Worm (Caenorhabditis elegans) whole organism, mixed stage, embryonic: Measurements from ENCODE around the gene prp-9.

ENCODE experiments used
- M03D4.4 ChIP-seq: sonication (generic microtip); optimal IDR thresholded peaks from 2 replicates; lab custom pipeline; 2017; ENCODE audit warnings: mild to moderate bottlenecking, missing genetic modification characterization, missing compliant biosample characterization
- bed-3 ChIP-seq: fragments of 200-800 bp; sonication (Bioruptor generic); optimal IDR thresholded peaks from 3 replicates; lab custom pipeline; 2018; ENCODE audit warnings: mild to moderate bottlenecking, missing genetic modification characterization, moderate library complexity, missing compliant biosample characterization
- blmp-1 ChIP-seq: fragments of 150-350 bp; optimal IDR thresholded peaks from 2 replicates; lab custom pipeline; 2014; ENCODE audit warnings: missing biosample characterization, missing genetic modification characterization
- ceh-39 ChIP-seq: fragments of 150-350 bp; optimal IDR thresholded peaks from 2 replicates; lab custom pipeline; 2014; ENCODE audit warnings: missing biosample characterization, missing genetic modification characterization
- ceh-83 ChIP-seq: fragments of 200-800 bp; sonication (Bioruptor generic); optimal IDR thresholded peaks from 2 replicates; lab custom pipeline; 2018; ENCODE audit warnings: mild to moderate bottlenecking, missing genetic modification characterization, missing compliant biosample characterization
- ces-1 ChIP-seq: fragments of 150-350 bp; optimal IDR thresholded peaks from 2 replicates; lab custom pipeline; 2014; ENCODE audit warnings: missing biosample characterization, missing genetic modification reagents, missing genetic modification characterization
- cnd-1 ChIP-seq: fragments of 200-800 bp; sonication (Bioruptor generic); optimal IDR thresholded peaks from 2 replicates; lab custom pipeline; 2018; ENCODE audit warnings: mild to moderate bottlenecking, missing genetic modification characterization, missing compliant biosample characterization
- drap-1 ChIP-seq: fragments of 200-800 bp; sonication (Bioruptor generic); optimal IDR thresholded peaks from 3 replicates; lab custom pipeline; 2018; ENCODE audit warnings: mild to moderate bottlenecking, missing genetic modification characterization, missing compliant biosample characterization
- elt-3 ChIP-seq: fragments of 150-350 bp; optimal IDR thresholded peaks from 2 replicates; lab custom pipeline; 2014; ENCODE audit warnings: missing biosample characterization, missing genetic modification characterization
- flh-1 ChIP-seq: fragments of 200-800 bp; sonication (Bioruptor generic); optimal IDR thresholded peaks from 2 replicates; lab custom pipeline; 2018; ENCODE audit warnings: mild to moderate bottlenecking, missing genetic modification characterization, moderate library complexity, missing compliant biosample characterization
- ham-2 ChIP-seq: fragments of 200-800 bp; sonication (Bioruptor generic); optimal IDR thresholded peaks from 2 replicates; lab custom pipeline; 2018; ENCODE audit warnings: mild to moderate bottlenecking, missing genetic modification characterization, missing compliant biosample characterization
- hlh-1 ChIP-seq: fragments of 150-350 bp; optimal IDR thresholded peaks from 2 replicates; lab custom pipeline; 2014; ENCODE audit warnings: missing biosample characterization, missing genetic modification reagents, missing genetic modification characterization
- lin-13 ChIP-seq: fragments of 150-350 bp; optimal IDR thresholded peaks from 2 replicates; lab custom pipeline; 2014; ENCODE audit warnings: missing biosample characterization, missing genetic modification characterization
- lin-32 ChIP-seq: fragments of 200-800 bp; sonication (Bioruptor generic); optimal IDR thresholded peaks from 2 replicates; lab custom pipeline; 2018; ENCODE audit warnings: mild to moderate bottlenecking, missing genetic modification characterization, missing compliant biosample characterization
- lsy-2 ChIP-seq: fragments of 150-350 bp; optimal IDR thresholded peaks from 2 replicates; lab custom pipeline; 2014; ENCODE audit warnings: missing biosample characterization, missing genetic modification characterization
- mab-5 ChIP-seq: fragments of 150-350 bp; optimal IDR thresholded peaks from 2 replicates; lab custom pipeline; 2014; ENCODE audit warnings: missing biosample characterization, missing genetic modification characterization
- mep-1 ChIP-seq: fragments of 150-350 bp; optimal IDR thresholded peaks from 2 replicates; lab custom pipeline; 2017; ENCODE audit warnings: missing biosample characterization, missing genetic modification reagents, missing genetic modification characterization, inconsistent platforms
- nhr-12 ChIP-seq: fragments of 150-350 bp; optimal IDR thresholded peaks from 2 replicates; lab custom pipeline; 2014; ENCODE audit warnings: missing biosample characterization, missing genetic modification characterization
- nhr-28 ChIP-seq: fragments of 150-350 bp; optimal IDR thresholded peaks from 2 replicates; lab custom pipeline; 2014; ENCODE audit warnings: missing biosample characterization, missing genetic modification characterization
- nhr-76 ChIP-seq: sonication (generic microtip); optimal IDR thresholded peaks from 2 replicates; lab custom pipeline; 2017; ENCODE audit warnings: missing biosample characterization, missing genetic modification characterization
- pha-4 ChIP-seq: fragments of 150-350 bp; optimal IDR thresholded peaks from 2 replicates; lab custom pipeline; 2018; ENCODE audit warnings: missing biosample characterization, missing genetic modification reagents, missing genetic modification characterization
- sem-2 ChIP-seq: fragments of 200-800 bp; sonication (Bioruptor generic); optimal IDR thresholded peaks from 2 replicates; lab custom pipeline; 2018; ENCODE audit warnings: mild to moderate bottlenecking, missing genetic modification characterization, missing compliant biosample characterization
- snpc-4 ChIP-seq: fragments of 150-350 bp; optimal IDR thresholded peaks from 2 replicates; lab custom pipeline; 2014; ENCODE audit warnings: missing biosample characterization, missing genetic modification characterization
- sptf-1 ChIP-seq: sonication (generic microtip); optimal IDR thresholded peaks from 2 replicates; lab custom pipeline; 2017; ENCODE audit warnings: mild to moderate bottlenecking, missing genetic modification characterization, moderate library complexity, missing compliant biosample characterization
- tbx-8 ChIP-seq: fragments of 200-800 bp; sonication (Bioruptor generic); optimal IDR thresholded peaks from 2 replicates; lab custom pipeline; 2018; ENCODE audit warnings: mild to moderate bottlenecking, missing genetic modification characterization, moderate library complexity, missing compliant biosample characterization
- unc-120 ChIP-seq: sonication (generic microtip); optimal IDR thresholded peaks from 2 replicates; lab custom pipeline; 2017; ENCODE audit warnings: missing genetic modification characterization, missing compliant biosample characterization; ENCODE audit not compliant: poor library complexity, severe bottlenecking
- unc-39 ChIP-seq: fragments of 150-350 bp; optimal IDR thresholded peaks from 2 replicates; lab custom pipeline; 2014; ENCODE audit warnings: missing biosample characterization, missing genetic modification characterization
- unc-62 ChIP-seq: fragments of 150-350 bp; optimal IDR thresholded peaks from 2 replicates; lab custom pipeline; 2014; ENCODE audit warnings: missing biosample characterization, missing genetic modification reagents, missing genetic modification characterization
- zip-8 ChIP-seq: fragments of 150-350 bp; optimal IDR thresholded peaks from 2 replicates; lab custom pipeline; 2014; ENCODE audit warnings: missing biosample characterization, missing genetic modification characterization

Gene prp-9

DNA sequence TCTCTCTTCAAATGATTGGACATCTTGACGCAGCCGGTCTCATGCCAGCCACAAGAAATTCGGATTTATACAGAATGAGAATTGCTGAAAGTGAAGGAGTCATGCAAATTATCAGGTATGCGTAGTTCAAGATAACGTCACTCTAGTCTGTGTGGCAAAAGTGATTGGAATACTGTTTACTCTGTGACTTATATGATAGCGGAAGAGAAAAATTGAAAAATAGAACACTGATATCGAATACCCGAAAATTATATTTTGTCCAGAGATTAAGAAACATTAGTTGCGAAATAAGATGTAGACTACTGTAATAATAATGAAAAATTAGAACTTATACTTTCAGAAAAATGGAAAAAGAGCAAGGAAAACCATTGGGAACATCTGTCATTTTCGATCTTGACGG is 9.7 kb downstream of the prp-9 start:
- TF ChIP-seq nhr-12 (tag; lab: Kevin White, UChicago), result no peak

DNA sequence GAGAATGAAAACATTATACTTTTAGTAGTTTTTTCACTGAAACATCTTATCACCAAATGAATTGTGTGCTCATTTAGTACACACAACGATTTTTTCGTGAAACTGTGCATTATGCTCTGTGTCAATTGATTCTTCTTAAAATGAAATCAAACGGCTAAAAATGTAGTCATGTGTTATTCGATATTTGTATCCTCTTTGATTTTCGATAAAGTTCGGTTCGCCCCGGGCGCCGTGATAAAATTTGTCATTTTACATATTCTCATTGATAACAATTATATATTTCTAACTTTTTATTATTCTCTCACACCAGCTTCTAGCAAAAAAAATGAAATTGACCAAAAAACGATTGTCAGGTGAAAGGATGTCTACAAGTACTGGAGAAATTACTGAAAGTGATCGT is 10.5 kb downstream of the prp-9 start, which contains the start of gene ctg-2:
Gene ctg-2 (plus strand): TSS at position 326 of the 400 bp plus-strand sequence.
- no peak for TF ChIP-seq ces-1 (GFP tag; lab: Kevin White, UChicago)
- TF ChIP-seq mab-5 (tag; lab: Kevin White, UChicago), result no peak
- no peak for TF ChIP-seq zip-8 (tag; lab: Kevin White, UChicago)
- TF ChIP-seq sem-2, result no peak
- TF ChIP-seq ceh-83 (GFP tag; lab: Kevin White, UChicago), result no peak
- no peak for TF ChIP-seq drap-1 (GFP tag; lab: Kevin White, UChicago)
- no peak for TF ChIP-seq unc-120 (tag; lab: Kevin White, UChicago)
- TF ChIP-seq M03D4.4, result no peak
- no peak for TF ChIP-seq pha-4 (tag; lab: Kevin White, UChicago)
- no peak for TF ChIP-seq elt-3 (tag; lab: Kevin White, UChicago)
- no peak for TF ChIP-seq bed-3 (GFP tag; lab: Kevin White, UChicago)
- no peak for TF ChIP-seq flh-1
- no peak for TF ChIP-seq nhr-28
- no peak for TF ChIP-seq lin-32

DNA sequence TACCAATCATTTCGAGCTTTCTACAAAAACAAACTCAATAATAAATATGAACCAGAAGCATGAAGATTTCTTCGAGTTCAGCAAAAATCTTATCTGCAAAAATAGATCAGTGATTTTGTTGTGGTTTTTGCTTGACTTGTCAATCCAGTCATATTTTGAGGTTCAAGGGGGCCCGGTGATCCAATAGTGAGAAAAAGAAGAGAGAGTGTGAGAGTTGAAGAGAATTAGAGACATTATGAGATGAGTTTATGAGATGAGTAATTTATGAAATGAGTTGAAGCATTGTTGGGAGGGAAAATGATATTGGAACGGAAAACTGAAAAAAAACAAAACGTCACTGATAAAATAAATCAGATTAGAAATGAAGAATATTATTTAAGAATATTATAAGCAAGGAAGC is 16.2 kb downstream of the prp-9 start, which contains the start of gene T13H5.1:
Gene T13H5.1 (minus strand): TSS at position 101 of the 400 bp plus-strand sequence.
- TF ChIP-seq lsy-2 (tag; lab: Kevin White, UChicago), result no peak
- no peak for TF ChIP-seq ces-1 (GFP tag; lab: Kevin White, UChicago)
- TF ChIP-seq blmp-1 (tag; lab: Kevin White, UChicago), result no peak
- TF ChIP-seq mab-5 (tag; lab: Kevin White, UChicago), result no peak
- no peak for TF ChIP-seq M03D4.4
- no peak for TF ChIP-seq unc-62 (GFP tag; lab: Kevin White, UChicago)
- TF ChIP-seq hlh-1 (tag; lab: Kevin White, UChicago), result no peak
- TF ChIP-seq zip-8 (tag; lab: Kevin White, UChicago), result no peak
- no peak for TF ChIP-seq ham-2 (GFP tag; lab: Kevin White, UChicago)
- TF ChIP-seq cnd-1, result no peak
- TF ChIP-seq mep-1 (tag; lab: Kevin White, UChicago), result no peak
- TF ChIP-seq lin-13 (tag; lab: Kevin White, UChicago), result no peak
- no peak for TF ChIP-seq snpc-4 (tag; lab: Kevin White, UChicago)
- no peak for TF ChIP-seq sptf-1

DNA sequence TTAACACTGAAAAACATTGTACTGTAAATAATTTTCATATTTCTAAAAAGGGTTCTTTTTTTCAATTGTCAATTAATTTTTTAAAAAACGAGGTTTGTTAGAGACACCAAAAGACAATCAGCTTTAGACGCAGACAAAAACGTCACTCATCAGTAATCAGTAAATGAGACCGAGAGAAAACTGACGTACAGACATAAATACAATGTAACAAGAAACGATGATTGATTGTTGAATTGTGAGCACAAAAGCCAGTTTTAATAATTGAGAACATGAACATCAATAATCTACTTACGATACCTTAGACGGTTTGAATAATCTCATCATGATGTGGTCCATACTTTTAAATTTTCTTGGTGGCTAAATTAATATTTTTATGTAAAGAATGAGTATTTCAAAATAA is 18.4 kb downstream of the prp-9 start:
- TF ChIP-seq blmp-1 (tag; lab: Kevin White, UChicago) (no peak), hlh-1 (tag; lab: Kevin White, UChicago) (no peak), tbx-8 (GFP tag; lab: Kevin White, UChicago) (no peak), nhr-76 (tag; lab: Kevin White, UChicago) (no peak)
- TF ChIP-seq, all 35 proteins: peak for 0

DNA sequence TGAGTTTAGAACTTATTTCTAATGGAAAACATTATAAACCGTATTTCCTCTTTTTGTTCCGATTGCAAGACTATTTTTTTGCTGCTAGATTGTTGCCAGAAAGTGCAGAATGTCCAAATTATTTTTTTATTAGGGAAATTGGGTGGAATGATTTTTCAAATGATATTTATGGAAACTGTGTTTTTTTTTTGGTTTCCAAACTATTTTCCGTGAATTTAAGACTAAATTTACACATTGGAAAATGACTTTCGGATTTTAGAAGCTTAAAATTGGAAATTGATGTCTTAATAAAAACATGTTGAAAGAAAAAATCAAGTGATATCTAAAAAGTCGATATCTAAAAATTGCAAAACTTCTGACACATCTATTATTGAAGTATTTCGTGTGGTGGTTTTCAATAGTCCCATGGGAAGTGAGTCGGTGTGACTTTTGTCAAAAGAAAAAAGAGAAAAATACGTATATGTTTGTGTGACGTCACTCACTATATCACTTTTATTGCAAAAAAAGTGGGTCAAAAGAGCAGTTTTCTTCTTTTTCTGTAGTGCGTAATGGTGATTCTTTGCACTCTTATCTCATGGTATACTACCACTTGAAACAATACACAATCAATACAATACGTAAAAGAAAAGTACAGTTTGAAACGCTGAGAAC is 21.0 kb downstream of the prp-9 start:
- TF ChIP-seq elt-3 (tag; lab: Kevin White, UChicago) (no peak), unc-39 (tag; lab: Kevin White, UChicago) (no peak), nhr-28 (no peak), hlh-1 (tag; lab: Kevin White, UChicago) (no peak), sptf-1 (no peak), unc-120 (tag; lab: Kevin White, UChicago) (no peak), pha-4 (tag; lab: Kevin White, UChicago) (no peak), mep-1 (tag; lab: Kevin White, UChicago) (no peak), lin-32 (no peak)

DNA sequence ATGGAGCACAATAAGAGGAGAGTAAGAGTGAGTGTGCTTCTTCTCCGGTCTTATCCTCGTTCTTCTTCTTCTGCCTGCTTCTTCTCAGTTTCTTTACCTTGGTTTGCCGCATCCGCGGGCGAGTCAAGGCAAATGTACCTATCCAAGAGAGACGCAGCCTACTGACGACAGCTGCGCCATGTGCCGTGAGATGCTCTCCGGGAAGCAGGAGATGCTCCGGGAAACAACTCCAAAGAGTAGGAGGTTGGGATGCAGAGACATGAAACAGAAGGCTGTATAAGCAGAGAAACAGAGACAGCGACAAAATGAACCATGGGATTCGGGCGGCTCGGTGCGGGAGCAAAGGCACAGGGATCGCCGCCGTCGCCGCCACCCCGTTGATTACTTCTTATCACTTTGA is 26.2 kb downstream of the prp-9 start:
- TF ChIP-seq unc-120 (tag; lab: Kevin White, UChicago) (peak; percentile 95), hlh-1 (tag; lab: Kevin White, UChicago) (peak; percentile 100), mep-1 (tag; lab: Kevin White, UChicago) (no peak), ham-2 (GFP tag; lab: Kevin White, UChicago) (no peak), unc-62 (GFP tag; lab: Kevin White, UChicago) (peak; percentile 66), ceh-39 (tag; lab: Kevin White, UChicago) (no peak), M03D4.4 (peak; percentile 25)
- TF ChIP-seq, all 35 proteins: peak for 4
